Worm (Caenorhabditis elegans) whole organism, L4/young adult: ENCODE measurements around the gene srbc-59.
"Not testable (repeated sequence)": the region's sequence is repeated elsewhere in the genome, so short reads cannot be mapped to it uniquely, and the experiment has no call there.

Source experiments
- W03F9.2 ChIP-seq: fragments of 150-350 bp; optimal IDR thresholded peaks from 2 replicates; lab custom pipeline; 2014; ENCODE audit warnings: missing biosample characterization, missing genetic modification characterization
- dao-5 ChIP-seq: sonication (generic microtip); optimal IDR thresholded peaks from 2 replicates; lab custom pipeline; 2016; ENCODE audit warnings: missing genotype, missing genetic modification characterization, moderate library complexity, missing compliant biosample characterization
- him-1 ChIP-seq: sonication (generic microtip); optimal IDR thresholded peaks from 2 replicates; lab custom pipeline; 2016; ENCODE audit warnings: missing genotype, missing genetic modification reagents, missing genetic modification characterization, missing compliant biosample characterization

srbc-59 gene

DNA sequence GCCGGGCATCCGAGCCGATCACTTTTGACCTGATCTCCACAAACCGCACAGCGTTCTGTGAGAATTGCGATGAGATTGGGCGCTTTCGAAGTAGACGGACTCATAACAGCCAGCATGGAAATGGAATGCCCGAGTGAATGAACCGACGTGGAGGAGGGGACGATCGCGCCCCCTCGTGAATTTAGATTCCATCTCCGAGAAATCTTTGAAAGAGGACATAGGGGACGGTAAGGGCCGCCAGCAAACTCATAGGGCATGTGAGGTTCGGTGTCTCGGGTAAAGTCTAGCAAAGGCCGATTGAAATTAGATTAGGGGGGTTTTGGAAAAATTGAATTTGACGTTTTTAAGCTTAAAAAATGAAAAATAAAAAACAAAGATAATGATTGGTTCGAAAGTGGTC, 26.0 kb downstream of the srbc-59 start, which contains the start of gene nhr-270:
nhr-270 (minus strand) TSS at position 257 of the 400 bp plus-strand sequence.
- TF ChIP-seq dao-5 (tag; lab: Kevin White, UChicago) = no peak

DNA sequence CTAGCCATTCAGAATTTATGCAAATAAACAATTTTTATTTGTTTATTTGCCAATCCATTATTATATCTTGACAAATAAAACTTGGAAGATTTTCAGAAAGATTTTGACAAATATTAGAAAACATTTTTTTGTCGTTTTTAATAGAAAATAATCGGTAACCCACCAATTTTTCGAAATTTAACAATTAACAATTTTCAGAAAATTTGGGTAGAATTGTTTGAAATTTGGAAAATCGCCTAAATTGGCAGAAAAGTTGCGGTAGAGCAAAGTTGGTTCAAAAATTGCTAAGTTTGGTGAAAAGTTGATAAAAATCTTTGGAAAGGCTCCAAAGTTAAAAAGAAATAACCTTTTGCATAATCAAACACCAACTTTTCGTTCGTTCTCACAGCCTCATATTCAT, 29.8 kb downstream of the srbc-59 start:
- TF ChIP-seq dao-5 (tag; lab: Kevin White, UChicago) = no peak
- no peak for TF ChIP-seq W03F9.2 (tag; lab: Kevin White, UChicago)
- TF ChIP-seq him-1 (tag; lab: Kevin White, UChicago) = no peak

DNA sequence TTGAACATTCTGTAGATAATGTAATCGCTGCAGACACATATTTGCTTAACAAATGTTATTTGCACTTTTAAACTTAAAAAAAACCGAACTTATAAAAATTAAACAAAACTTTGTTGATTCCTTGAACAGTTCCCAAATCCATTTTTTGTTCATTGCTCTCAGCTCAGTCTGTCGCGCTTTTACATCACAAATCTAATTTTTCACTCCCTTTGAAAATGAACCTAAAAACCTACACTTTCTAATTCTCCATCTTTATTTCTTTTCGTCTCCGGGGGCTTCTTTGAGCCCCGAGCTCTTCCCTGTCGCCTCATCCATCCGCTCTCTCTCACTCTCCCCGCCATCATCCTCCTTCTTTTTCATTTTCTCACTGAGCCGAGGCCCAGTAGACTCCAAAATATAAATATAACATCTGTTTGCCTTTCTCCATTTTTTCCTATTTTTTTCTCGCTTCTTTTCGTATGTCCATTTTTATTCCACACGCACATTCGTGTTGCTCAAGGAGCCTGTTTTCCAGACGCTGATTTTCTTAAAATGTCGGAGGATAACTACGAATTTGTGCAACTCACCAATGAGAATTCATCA, 31.9 kb downstream of the srbc-59 start, which contains the start of gene R13D11.4:
R13D11.4 (plus strand) TSS at position 532 of the 582 bp plus-strand sequence.
- TF ChIP-seq dao-5 (tag; lab: Kevin White, UChicago) (no peak), W03F9.2 (tag; lab: Kevin White, UChicago) (no peak), him-1 (tag; lab: Kevin White, UChicago) (no peak)

DNA sequence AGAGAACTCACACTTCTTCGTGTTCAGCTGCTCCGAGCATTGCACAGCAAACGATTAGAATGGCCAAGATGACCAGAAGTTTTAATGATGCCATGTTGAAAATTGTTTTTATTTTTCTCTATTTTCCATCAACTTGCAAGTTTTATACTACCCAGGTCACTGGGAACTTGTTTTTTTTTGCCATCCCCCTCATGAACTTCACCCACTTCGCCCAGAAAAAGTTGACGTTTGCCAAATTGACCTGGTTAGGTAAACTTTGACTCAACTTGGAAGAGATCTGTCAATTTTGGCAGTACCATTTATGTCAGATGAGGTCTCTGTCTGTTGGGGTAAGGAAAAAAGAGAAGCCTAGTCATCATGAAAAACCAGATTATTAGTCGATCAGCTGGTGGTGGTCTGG, 34.7 kb downstream of the srbc-59 start, which contains the start of gene R13D11.10:
R13D11.10 (minus strand) TSS at position 101 of the 400 bp plus-strand sequence.
- TF ChIP-seq him-1 (tag; lab: Kevin White, UChicago) (no peak), W03F9.2 (tag; lab: Kevin White, UChicago) (no peak), dao-5 (tag; lab: Kevin White, UChicago) (no peak)

DNA sequence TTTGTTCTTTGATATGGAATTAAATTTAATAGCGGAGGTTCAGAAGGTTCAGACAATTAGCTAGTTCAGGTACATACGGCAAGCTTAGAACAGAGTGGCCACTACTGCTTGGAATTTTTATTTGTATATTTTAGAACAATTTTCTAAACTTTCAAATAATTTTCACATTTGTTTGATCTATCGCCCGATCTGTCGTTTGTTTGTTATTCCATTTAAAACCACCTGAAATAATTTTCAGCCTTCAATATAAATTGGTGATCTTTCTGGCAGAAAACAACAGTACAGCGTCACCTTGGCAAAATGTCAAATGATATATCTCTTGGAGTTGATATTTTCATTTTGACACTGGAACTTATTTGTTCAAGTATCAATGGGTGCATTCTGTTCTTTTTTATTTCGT, 36.3 kb downstream of the srbc-59 start, which contains the start of gene R13D11.3:
R13D11.3 (plus strand) TSS at position 301 of the 400 bp plus-strand sequence.
- TF ChIP-seq him-1 (tag; lab: Kevin White, UChicago) (no peak), dao-5 (tag; lab: Kevin White, UChicago) (no peak), W03F9.2 (tag; lab: Kevin White, UChicago) (no peak)

DNA sequence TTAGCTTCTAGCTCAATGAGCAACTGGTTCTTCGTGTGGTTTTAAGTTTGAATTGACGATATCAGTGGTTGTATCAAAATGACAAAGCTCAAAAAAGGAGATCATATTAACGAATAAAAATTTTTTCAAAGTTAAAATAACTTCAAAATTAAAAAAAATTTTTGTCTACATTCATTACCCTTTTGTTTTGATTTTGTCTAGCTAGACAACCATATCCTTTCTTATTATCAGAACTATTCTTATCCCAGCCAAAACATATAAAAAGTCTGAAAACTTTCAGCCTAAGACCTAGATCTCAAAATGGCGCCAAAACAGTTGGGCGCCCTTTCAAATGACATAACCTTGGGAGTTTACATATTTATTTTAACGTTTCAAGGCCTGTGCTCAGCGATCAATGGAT, 38.7 kb downstream of the srbc-59 start, which contains the start of gene R13D11.1:
R13D11.1 (plus strand) TSS at position 301 of the 400 bp plus-strand sequence.
- no peak for TF ChIP-seq him-1 (tag; lab: Kevin White, UChicago)
- TF ChIP-seq W03F9.2 (tag; lab: Kevin White, UChicago) = no peak
- TF ChIP-seq dao-5 (tag; lab: Kevin White, UChicago) = no peak

DNA sequence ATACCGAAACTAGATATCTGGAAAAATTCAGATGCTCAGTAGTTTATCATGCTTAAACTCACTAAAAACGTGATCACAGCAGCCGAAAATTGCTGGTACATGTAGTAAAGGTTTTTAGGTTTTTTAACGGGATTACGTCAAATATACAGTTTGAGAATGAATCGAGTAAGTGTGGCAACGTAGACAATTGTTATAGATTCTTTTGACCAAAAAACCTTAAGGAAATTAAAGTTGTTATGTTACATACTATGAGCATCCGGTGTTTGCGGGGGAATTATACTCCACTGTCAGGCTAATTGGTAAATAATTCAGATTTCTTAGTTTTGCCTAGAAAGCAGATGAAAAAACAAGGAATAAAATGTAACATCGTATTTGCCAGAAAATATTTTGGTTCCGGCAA, 42.2 kb downstream of the srbc-59 start, which contains the start of gene srx-32:
srx-32 (minus strand) TSS at position 101 of the 400 bp plus-strand sequence.
- TF ChIP-seq W03F9.2, dao-5, him-1 (tag; lab: Kevin White, UChicago): not testable (repeated sequence)

DNA sequence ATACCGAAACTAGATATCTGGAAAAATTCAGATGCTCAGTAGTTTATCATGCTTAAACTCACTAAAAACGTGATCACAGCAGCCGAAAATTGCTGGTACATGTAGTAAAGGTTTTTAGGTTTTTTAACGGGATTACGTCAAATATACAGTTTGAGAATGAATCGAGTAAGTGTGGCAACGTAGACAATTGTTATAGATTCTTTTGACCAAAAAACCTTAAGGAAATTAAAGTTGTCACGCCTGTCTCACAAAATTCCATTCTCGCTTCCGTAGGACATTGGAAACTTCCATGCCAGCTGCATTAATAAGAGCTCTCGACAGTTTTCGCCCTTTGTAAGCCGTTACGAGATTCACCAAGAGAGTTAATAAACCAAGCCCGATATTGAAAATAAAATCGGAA, 44.5 kb downstream of the srbc-59 start, which contains the start of gene srx-31:
srx-31 (minus strand) TSS at position 101 of the 400 bp plus-strand sequence.
- TF ChIP-seq W03F9.2, dao-5, him-1 (tag; lab: Kevin White, UChicago): not testable (repeated sequence)

DNA sequence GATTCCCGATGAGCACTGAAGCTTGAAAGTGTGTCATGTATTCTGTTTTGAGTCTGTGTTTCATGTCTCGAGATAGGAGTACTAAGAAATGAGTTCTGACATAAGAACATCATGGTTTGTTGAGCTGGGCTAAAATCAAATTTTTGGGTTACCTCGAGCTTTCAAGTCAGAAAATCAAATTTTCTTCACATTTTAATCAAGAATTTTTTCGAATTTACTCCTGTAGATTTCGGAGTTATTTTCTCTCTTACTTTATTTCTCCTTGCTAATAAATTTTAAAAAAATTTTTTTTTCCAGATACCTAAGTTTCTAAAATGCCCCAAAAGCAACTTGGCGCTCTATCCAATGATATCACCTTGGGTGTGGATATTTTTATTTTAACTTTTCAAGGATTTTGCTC, 47.7 kb downstream of the srbc-59 start, which contains the start of gene F41H8.2:
F41H8.2 (plus strand) TSS at position 301 of the 400 bp plus-strand sequence.
- TF ChIP-seq W03F9.2 (tag; lab: Kevin White, UChicago) = no peak
- no peak for TF ChIP-seq him-1 (tag; lab: Kevin White, UChicago)
- no peak for TF ChIP-seq dao-5 (tag; lab: Kevin White, UChicago)
